Fruit fly (Drosophila melanogaster) whole organism, prepupa: ENCODE results near the gene CG32266.

Source experiments
- Blimp-1 ChIP-seq: fragments of 200-800 bp; sonication (Bioruptor generic); optimal IDR thresholded peaks from 3 replicates; lab custom pipeline; 2017; ENCODE audit warnings: missing biosample characterization, missing genetic modification characterization, mild to moderate bottlenecking, moderate library complexity, missing genetic modification reagents
- CG10631 ChIP-seq: fragments of 200-800 bp; sonication (Bioruptor generic); optimal IDR thresholded peaks from 2 replicates; lab custom pipeline; 2016; ENCODE audit warnings: missing biosample characterization, missing genetic modification characterization
- CG10669 ChIP-seq: fragments of 200-800 bp; sonication (Bioruptor generic); optimal IDR thresholded peaks from 3 replicates; lab custom pipeline; 2018; ENCODE audit warnings: missing biosample characterization, mild to moderate bottlenecking, missing genetic modification characterization, moderate library complexity
- CG11294 ChIP-seq: fragments of 200-800 bp; sonication (Bioruptor generic); IDR thresholded peaks from 2 replicates; pipeline ENCODE4 v1.3.6; 2022; ENCODE audit warnings: missing biosample characterization, missing genetic modification characterization
- CG11762 ChIP-seq: fragments of 200-800 bp; sonication (Bioruptor generic); optimal IDR thresholded peaks from 3 replicates; lab custom pipeline; 2016; ENCODE audit warnings: missing biosample characterization, missing genetic modification characterization; ENCODE audit not compliant: insufficient read depth
- CG15336 ChIP-seq: fragments of 200-800 bp; sonication (Bioruptor generic); IDR thresholded peaks from 2 replicates; pipeline ENCODE4 v1.3.6; 2022; ENCODE audit warnings: missing biosample characterization, missing genetic modification characterization
- CG16779 ChIP-seq: fragments of 200-800 bp; sonication (Bioruptor generic); optimal IDR thresholded peaks from 3 replicates; lab custom pipeline; 2017; ENCODE audit warnings: missing biosample characterization, mild to moderate bottlenecking, missing genetic modification characterization
- CG3032 ChIP-seq: fragments of 200-800 bp; optimal IDR thresholded peaks from 2 replicates; lab custom pipeline; 2019; ENCODE audit warnings: missing biosample characterization, mild to moderate bottlenecking, missing genetic modification characterization, moderate library complexity
- CG31627 ChIP-seq: fragments of 200-800 bp; sonication (Bioruptor generic); optimal IDR thresholded peaks from 3 replicates; lab custom pipeline; 2016; ENCODE audit warnings: missing biosample characterization, missing genetic modification characterization
- CG32006 ChIP-seq: fragments of 200-800 bp; sonication (Bioruptor generic); optimal IDR thresholded peaks from 3 replicates; lab custom pipeline; 2017; ENCODE audit warnings: missing biosample characterization, mild to moderate bottlenecking, missing genetic modification characterization
- CG34406 ChIP-seq: fragments of 200-800 bp; sonication (Bioruptor generic); optimal IDR thresholded peaks from 3 replicates; lab custom pipeline; 2016; ENCODE audit warnings: missing biosample characterization, missing genetic modification characterization
- CG3919 ChIP-seq: fragments of 200-800 bp; sonication (Bioruptor generic); optimal IDR thresholded peaks from 3 replicates; lab custom pipeline; 2016; ENCODE audit warnings: missing biosample characterization, missing genetic modification characterization
- CG4318 ChIP-seq: fragments of 200-800 bp; sonication (Bioruptor generic); optimal IDR thresholded peaks from 3 replicates; lab custom pipeline; 2017; ENCODE audit warnings: missing biosample characterization, mild to moderate bottlenecking, missing genetic modification characterization
- CG6163 ChIP-seq: fragments of 200-800 bp; sonication (Bioruptor generic); IDR thresholded peaks from 3 replicates; pipeline ENCODE4 v1.3.6; 2022; ENCODE audit warnings: missing biosample characterization, missing genetic modification characterization
- CG6792 ChIP-seq: fragments of 200-800 bp; sonication (Bioruptor generic); optimal IDR thresholded peaks from 3 replicates; lab custom pipeline; 2016; ENCODE audit warnings: missing biosample characterization, missing genetic modification characterization
- CG6808 ChIP-seq: fragments of 200-800 bp; sonication (Bioruptor generic); optimal IDR thresholded peaks from 3 replicates; lab custom pipeline; 2017; ENCODE audit warnings: missing biosample characterization, missing genetic modification characterization, mild to moderate bottlenecking, moderate library complexity, missing genetic modification reagents
- CG6854 ChIP-seq: fragments of 200-800 bp; sonication (Bioruptor generic); optimal IDR thresholded peaks from 2 replicates; lab custom pipeline; 2017; ENCODE audit warnings: missing biosample characterization, mild to moderate bottlenecking, missing genetic modification characterization
- CG7368 ChIP-seq: fragments of 200-800 bp; sonication (Bioruptor generic); optimal IDR thresholded peaks from 3 replicates; lab custom pipeline; 2016; ENCODE audit warnings: missing biosample characterization, missing genetic modification characterization
- CG8119 ChIP-seq: fragments of 200-800 bp; sonication (Bioruptor generic); IDR thresholded peaks from 3 replicates; pipeline ENCODE4 v1.3.6; 2022; ENCODE audit warnings: missing biosample characterization, missing genetic modification characterization
- CG8319 ChIP-seq: fragments of 200-800 bp; sonication (Bioruptor generic); optimal IDR thresholded peaks from 3 replicates; lab custom pipeline; 2016; ENCODE audit warnings: missing biosample characterization, missing genetic modification characterization
- CG8632 ChIP-seq: fragments of 200-800 bp; sonication (Bioruptor generic); optimal IDR thresholded peaks from 3 replicates; lab custom pipeline; 2016; ENCODE audit warnings: missing biosample characterization, missing genetic modification characterization
- CG9139 ChIP-seq: fragments of 200-800 bp; sonication (Bioruptor generic); optimal IDR thresholded peaks from 3 replicates; lab custom pipeline; 2017; ENCODE audit warnings: missing biosample characterization, mild to moderate bottlenecking, missing genetic modification characterization
- Eip75B ChIP-seq: fragments of 200-800 bp; sonication (Bioruptor generic); optimal IDR thresholded peaks from 3 replicates; lab custom pipeline; 2016; ENCODE audit warnings: missing biosample characterization, missing genetic modification characterization
- Eip78C ChIP-seq: fragments of 200-800 bp; sonication (Bioruptor generic); peaks from one replicate; lab custom pipeline; 2016; ENCODE audit warnings: missing biosample characterization, missing genetic modification characterization
- Eip93F ChIP-seq: fragments of 200-800 bp; sonication (Bioruptor generic); optimal IDR thresholded peaks from 2 replicates; lab custom pipeline; 2016; ENCODE audit warnings: missing biosample characterization, mild to moderate bottlenecking, missing genetic modification characterization
- Ets21C ChIP-seq: fragments of 200-800 bp; sonication (Bioruptor generic); optimal IDR thresholded peaks from 3 replicates; lab custom pipeline; 2016; ENCODE audit warnings: missing biosample characterization, missing genetic modification characterization
- Gug ChIP-seq: fragments of 200-800 bp; sonication (Bioruptor generic); IDR thresholded peaks from 2 replicates; pipeline ENCODE4 v1.3.6; 2022; ENCODE audit warnings: missing biosample characterization, missing genetic modification characterization
- Hr38 ChIP-seq: sonication (Bioruptor generic); optimal IDR thresholded peaks from 2 replicates; lab custom pipeline; 2016; ENCODE audit warnings: missing biosample characterization, missing genetic modification characterization
- Hr4 ChIP-seq: fragments of 200-800 bp; sonication (Bioruptor generic); optimal IDR thresholded peaks from 3 replicates; lab custom pipeline; 2016; ENCODE audit warnings: missing biosample characterization, missing genetic modification characterization
- Lpt ChIP-seq: fragments of 200-800 bp; sonication (Bioruptor generic); optimal IDR thresholded peaks from 3 replicates; lab custom pipeline; 2016; ENCODE audit warnings: missing biosample characterization, missing genetic modification characterization
- Met ChIP-seq: fragments of 200-800 bp; sonication (Bioruptor generic); optimal IDR thresholded peaks from 3 replicates; lab custom pipeline; 2016; ENCODE audit warnings: missing biosample characterization, missing genetic modification characterization
- Sox14 ChIP-seq: fragments of 200-800 bp; sonication (Bioruptor generic); optimal IDR thresholded peaks from 3 replicates; lab custom pipeline; 2016; ENCODE audit warnings: missing biosample characterization, missing genetic modification characterization
- Sox15 ChIP-seq: fragments of 200-800 bp; sonication (Bioruptor generic); optimal IDR thresholded peaks from 3 replicates; lab custom pipeline; 2016; ENCODE audit warnings: missing biosample characterization, missing genetic modification characterization
- achi ChIP-seq: fragments of 200-800 bp; sonication (Bioruptor generic); optimal IDR thresholded peaks from 3 replicates; lab custom pipeline; 2016; ENCODE audit warnings: missing biosample characterization, missing genetic modification characterization
- acj6 ChIP-seq: fragments of 200-800 bp; sonication (Bioruptor generic); optimal IDR thresholded peaks from 3 replicates; lab custom pipeline; 2016; ENCODE audit warnings: missing biosample characterization, missing genetic modification characterization
- cyc ChIP-seq: fragments of 200-800 bp; sonication (Bioruptor generic); optimal IDR thresholded peaks from 3 replicates; lab custom pipeline; 2016; ENCODE audit warnings: missing biosample characterization, missing genetic modification characterization
- dac ChIP-seq: fragments of 200-800 bp; sonication (Bioruptor generic); optimal IDR thresholded peaks from 2 replicates; lab custom pipeline; 2017; ENCODE audit warnings: missing biosample characterization, mild to moderate bottlenecking, missing genetic modification characterization
- dsx ChIP-seq: fragments of 200-800 bp; optimal IDR thresholded peaks from 3 replicates; lab custom pipeline; 2019; ENCODE audit warnings: missing biosample characterization, mild to moderate bottlenecking, missing genetic modification characterization, moderate library complexity; ENCODE audit not compliant: poor library complexity, severe bottlenecking
- eg ChIP-seq: fragments of 200-800 bp; sonication (Bioruptor generic); IDR thresholded peaks from 3 replicates; pipeline ENCODE4 v1.3.6; 2022; ENCODE audit warnings: missing biosample characterization, missing genetic modification characterization
- esn ChIP-seq: fragments of 200-800 bp; sonication (Bioruptor generic); optimal IDR thresholded peaks from 2 replicates; lab custom pipeline; 2016; ENCODE audit warnings: missing biosample characterization, mild to moderate bottlenecking, missing genetic modification characterization, moderate library complexity
- fd59A ChIP-seq: fragments of 200-800 bp; sonication (Bioruptor generic); optimal IDR thresholded peaks from 2 replicates; lab custom pipeline; 2017; ENCODE audit warnings: missing biosample characterization, mild to moderate bottlenecking, missing genetic modification characterization, missing genetic modification reagents
- fd85E ChIP-seq: fragments of 200-800 bp; sonication (Bioruptor generic); optimal IDR thresholded peaks from 3 replicates; lab custom pipeline; 2016; ENCODE audit warnings: missing biosample characterization, missing genetic modification characterization
- fkh ChIP-seq: fragments of 200-800 bp; sonication (Bioruptor generic); optimal IDR thresholded peaks from 3 replicates; lab custom pipeline; 2017; ENCODE audit warnings: missing biosample characterization, mild to moderate bottlenecking, missing genetic modification characterization, moderate library complexity
- net ChIP-seq: fragments of 200-800 bp; sonication (Bioruptor generic); optimal IDR thresholded peaks from 3 replicates; lab custom pipeline; 2016; ENCODE audit warnings: missing biosample characterization, missing genetic modification characterization
- pdm3 ChIP-seq: fragments of 200-800 bp; sonication (Bioruptor generic); optimal IDR thresholded peaks from 3 replicates; lab custom pipeline; 2016; ENCODE audit warnings: missing biosample characterization, missing genetic modification characterization
- salr ChIP-seq, 2 experiments: fragments of 200-800 bp; sonication (Bioruptor generic); optimal IDR thresholded peaks; 3 replicates each; lab custom pipeline; 2016 to 2018; ENCODE audit warnings: missing biosample characterization in 2 of 2, missing genetic modification characterization in 2 of 2, mild to moderate bottlenecking in 1 of 2
- spab ChIP-seq: fragments of 200-800 bp; sonication (Bioruptor generic); optimal IDR thresholded peaks from 2 replicates; lab custom pipeline; 2017; ENCODE audit warnings: missing biosample characterization, mild to moderate bottlenecking, missing genetic modification characterization, missing genetic modification reagents
- ss ChIP-seq, 2 experiments: fragments of 200-800 bp; sonication (Bioruptor generic); optimal IDR thresholded peaks; 2 replicates in 1 of 2; 3 replicates in 1 of 2; lab custom pipeline; 2017 to 2018; ENCODE audit warnings: mild to moderate bottlenecking in 2 of 2, missing biosample characterization in 2 of 2, missing genetic modification characterization in 2 of 2, moderate library complexity in 1 of 2
- svp ChIP-seq: fragments of 200-800 bp; sonication (Bioruptor generic); peaks from one replicate; lab custom pipeline; 2016; ENCODE audit warnings: missing biosample characterization, missing genetic modification characterization
- topi ChIP-seq: fragments of 200-800 bp; sonication (Bioruptor generic); optimal IDR thresholded peaks from 3 replicates; lab custom pipeline; 2016; ENCODE audit warnings: missing biosample characterization, missing genetic modification characterization
- vri ChIP-seq: fragments of 200-800 bp; sonication (Bioruptor generic); optimal IDR thresholded peaks from 3 replicates; lab custom pipeline; 2016; ENCODE audit warnings: missing biosample characterization, mild to moderate bottlenecking, missing genetic modification characterization

The CG32266 gene

DNA sequence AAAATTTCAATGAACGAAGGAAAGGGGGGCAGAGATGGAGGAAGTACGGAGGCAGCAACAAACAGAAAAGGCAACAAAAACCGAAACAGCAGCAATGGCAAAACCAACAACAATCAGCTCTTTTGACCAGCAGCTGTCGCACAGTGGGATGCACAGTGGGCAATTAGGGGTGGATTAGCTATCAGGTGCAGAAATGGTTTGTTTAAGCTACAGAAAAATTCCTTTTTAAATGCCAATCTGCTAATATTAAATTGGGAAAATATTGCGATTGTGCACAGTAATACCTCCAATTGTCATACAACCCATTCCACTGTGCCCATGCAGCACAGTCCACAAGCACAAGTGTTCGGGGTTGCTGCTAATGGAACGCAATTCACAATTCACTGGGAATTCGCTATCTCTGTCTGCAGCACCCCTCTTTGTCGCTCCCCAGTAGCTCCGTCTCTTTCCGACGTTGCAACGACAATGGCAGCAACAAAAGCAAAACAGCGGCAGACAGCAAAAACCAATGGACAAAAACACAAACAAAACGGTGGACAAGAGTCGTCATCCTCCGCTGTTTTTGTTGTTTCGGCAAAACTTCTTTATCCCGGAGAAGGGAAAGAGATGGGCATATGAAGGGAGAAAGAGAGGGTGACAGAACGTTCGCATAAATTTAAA lies 5.5 kb upstream of the CG32266 start:
- TF ChIP-seq CG11762 (peak; percentile 97), spab (GFP tag; lab: Kevin White, UChicago) (peak; percentile 95), CG10631 (GFP tag; lab: Kevin White, UChicago) (peak; percentile 99), CG32006 (GFP tag; lab: Kevin White, UChicago) (peak; percentile 99), CG8319 (peak; percentile 99), Sox15 (GFP tag; lab: Kevin White, UChicago) (peak; percentile 99), achi (GFP tag; lab: Kevin White, UChicago) (peak; percentile 99), CG10669 (peak; percentile 95), CG6808 (GFP tag; lab: Kevin White, UChicago) (peak; percentile 89), CG6163 (GFP tag; lab: Robert Waterston, UW) (peak; percentile 99), CG34406 (GFP tag; lab: Kevin White, UChicago) (peak; percentile 99), CG3032 (peak; percentile 93), CG7368 (GFP tag; lab: Kevin White, UChicago) (peak; percentile 98), pdm3 (GFP tag; lab: Kevin White, UChicago) (peak; percentile 99), Eip78C (GFP tag; lab: Kevin White, UChicago) (peak; percentile 100), Eip93F (GFP tag; lab: Kevin White, UChicago) (peak; percentile 97), Blimp-1 (GFP tag; lab: Kevin White, UChicago) (peak; percentile 83), CG31627 (GFP tag; lab: Kevin White, UChicago) (peak; percentile 99), Gug (GFP tag; lab: Robert Waterston, UW) (peak; percentile 98), topi (GFP tag; lab: Kevin White, UChicago) (peak; percentile 98), CG16779 (tag; lab: Kevin White, UChicago) (peak; percentile 96), Hr4 (GFP tag; lab: Kevin White, UChicago) (peak; percentile 99), Lpt (GFP tag; lab: Kevin White, UChicago) (peak; percentile 99), CG8632 (GFP tag; lab: Kevin White, UChicago) (peak; percentile 98), CG4318 (GFP tag; lab: Kevin White, UChicago) (peak; percentile 98), fkh (GFP tag; lab: Kevin White, UChicago) (peak; percentile 18), Met (GFP tag; lab: Kevin White, UChicago) (peak; percentile 99), fd59A (GFP tag; lab: Kevin White, UChicago) (peak; percentile 97), dsx (GFP tag; lab: Kevin White, UChicago) (peak; percentile 96), Eip75B (GFP tag; lab: Kevin White, UChicago) (peak; percentile 99), fd85E (GFP tag; lab: Kevin White, UChicago) (peak; percentile 92), CG3919 (GFP tag; lab: Kevin White, UChicago) (peak; percentile 98), Sox14 (GFP tag; lab: Kevin White, UChicago) (peak; percentile 99), svp (peak; percentile 100), CG15336 (GFP tag; lab: Robert Waterston, UW) (peak; percentile 99), eg (peak; percentile 99), dac (GFP tag; lab: Kevin White, UChicago) (peak; percentile 98), net (peak; percentile 99), CG9139 (GFP tag; lab: Kevin White, UChicago) (peak; percentile 90), acj6 (GFP tag; lab: Kevin White, UChicago) (peak; percentile 99), Hr38 (GFP tag; lab: Kevin White, UChicago) (peak; percentile 97), cyc (GFP tag; lab: Kevin White, UChicago) (peak; percentile 98), CG11294 (GFP tag; lab: Robert Waterston, UW) (peak; percentile 98), CG8119 (peak; percentile 99), CG6854 (GFP tag; lab: Kevin White, UChicago) (peak; percentile 91), CG6792 (GFP tag; lab: Kevin White, UChicago) (peak; percentile 99), esn (GFP tag; lab: Kevin White, UChicago) (peak; percentile 99), salr (GFP tag; optimal IDR thresholded peaks at IDR 0.05; lab: Kevin White, UChicago) (peak; percentile 96 to 98), Ets21C (GFP tag; lab: Kevin White, UChicago) (peak; percentile 99), ss (GFP tag; optimal IDR thresholded peaks at IDR 0.05; lab: Kevin White, UChicago) (peak; percentile 88 to 98), vri (GFP tag; lab: Kevin White, UChicago) (peak; percentile 98)
